Fruit fly (Drosophila melanogaster): ENCODE data around the gene AnxB9.

AnxB9 gene

dm6 chr3R:21050875-21051274 lies 14.2 kb upstream of the AnxB9 start, which contains the start of gene Jhbp15:
Jhbp15 (minus strand) TSS chr3R:21050975.
- TF ChIP-seq CG11617 (GFP tag; optimal IDR thresholded peaks at IDR 0.05) (no peak), tj (GFP tag; optimal IDR thresholded peaks at IDR 0.05) (no peak), CG14711 (tag; optimal IDR thresholded peaks at IDR 0.05) (no peak), bab1 (GFP tag; optimal IDR thresholded peaks at IDR 0.05) (no peak), ovo (GFP tag; optimal IDR thresholded peaks at IDR 0.05) (no peak), CG7101 (tag; optimal IDR thresholded peaks at IDR 0.05) (no peak), Clk (GFP tag; optimal IDR thresholded peaks at IDR 0.05) (no peak), Mnt (GFP tag; optimal IDR thresholded peaks at IDR 0.05) (no peak), Hr96 (GFP tag; optimal IDR thresholded peaks at IDR 0.05) (no peak), CG5204 (GFP tag; optimal IDR thresholded peaks at IDR 0.05) (no peak), cnc (optimal IDR thresholded peaks at IDR 0.05) (no peak), toe (GFP tag; optimal IDR thresholded peaks at IDR 0.05) (no peak), pad (GFP tag; optimal IDR thresholded peaks at IDR 0.05) (no peak), kay (GFP tag; ENCODE audit: borderline replicate concordance) (no peak), cic (GFP tag; optimal IDR thresholded peaks at IDR 0.05) (no peak)

- no peak for TF ChIP-seq CG7045 (GFP tag; optimal IDR thresholded peaks at IDR 0.05)
Measured at dm6 chr3R:21057519-21057918, 7.5 kb upstream of the AnxB9 start.

dm6 chr3R:21059486-21060356 lies 5.3 kb upstream of the AnxB9 start:
- TF ChIP-seq Clk (GFP tag; optimal IDR thresholded peaks at IDR 0.05) = no peak
- TF ChIP-seq CG12768 (GFP tag; optimal IDR thresholded peaks at IDR 0.05) = no peak
- TF ChIP-seq toe (GFP tag; optimal IDR thresholded peaks at IDR 0.05) = no peak
- no peak for TF ChIP-seq cnc (optimal IDR thresholded peaks at IDR 0.05)
- TF ChIP-seq CG33017 (tag; optimal IDR thresholded peaks at IDR 0.05) = no peak
- no peak for TF ChIP-seq kay (GFP tag; ENCODE audit: borderline replicate concordance)
- TF ChIP-seq CG7101 (tag; optimal IDR thresholded peaks at IDR 0.05) = no peak
- TF ChIP-seq Hr96 (GFP tag; optimal IDR thresholded peaks at IDR 0.05) = no peak
- no peak for TF ChIP-seq CG7045 (GFP tag; optimal IDR thresholded peaks at IDR 0.05)
- no peak for TF ChIP-seq CG14711 (tag; optimal IDR thresholded peaks at IDR 0.05)
- TF ChIP-seq Crg-1 (GFP tag; optimal IDR thresholded peaks at IDR 0.05) = no peak
- TF ChIP-seq cic (GFP tag; optimal IDR thresholded peaks at IDR 0.05) = no peak
- TF ChIP-seq CG5204 (GFP tag; optimal IDR thresholded peaks at IDR 0.05) = no peak
- TF ChIP-seq Mnt (GFP tag; optimal IDR thresholded peaks at IDR 0.05) = no peak
- no peak for TF ChIP-seq pad (GFP tag; optimal IDR thresholded peaks at IDR 0.05)

DNA sequence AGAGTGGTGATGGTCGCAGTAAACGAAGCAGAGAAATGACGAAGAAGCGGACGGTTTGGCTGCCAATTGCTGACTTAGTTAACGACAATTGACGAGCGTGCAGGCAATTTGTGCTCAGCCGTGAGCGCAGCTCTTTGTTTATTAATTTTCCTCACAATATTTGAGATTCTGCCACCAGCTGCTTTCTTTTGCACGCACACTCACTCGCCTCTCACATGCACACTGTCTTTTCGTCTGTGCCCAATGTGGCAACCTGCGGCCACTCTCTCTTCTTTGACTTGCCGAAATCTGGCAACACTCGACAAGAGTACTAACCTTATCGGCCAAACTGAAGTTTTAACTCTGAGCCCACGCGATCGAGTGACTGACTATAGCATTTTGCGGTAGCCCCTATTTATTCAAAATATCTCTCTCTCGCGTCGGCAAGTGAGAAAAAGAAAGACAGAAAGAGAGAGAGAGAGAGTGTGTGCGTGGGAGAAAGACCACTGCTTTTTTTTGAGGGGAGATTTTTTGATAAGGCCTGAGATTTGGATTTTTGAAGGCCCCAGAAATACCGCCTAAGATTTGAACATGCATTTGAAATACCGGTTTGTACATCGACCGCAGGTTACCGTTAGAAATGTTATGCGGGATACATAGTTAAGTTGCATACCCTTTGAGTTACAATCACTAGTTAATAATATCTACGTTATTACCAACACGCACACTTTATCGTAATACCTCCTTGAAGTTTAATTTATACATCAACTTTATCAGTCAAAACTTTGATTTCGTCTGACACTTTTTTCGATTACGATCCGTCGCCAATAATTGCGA lies 4.4 kb upstream of the AnxB9 start, which contains the start of gene Mvl:
Gene Mvl (minus strand): TSS at position 371 of the 816 bp plus-strand sequence.
- TF ChIP-seq Mnt (GFP tag; optimal IDR thresholded peaks at IDR 0.05) = peak; percentile 76
- no peak for TF ChIP-seq Clk (GFP tag; optimal IDR thresholded peaks at IDR 0.05)
- no peak for TF ChIP-seq cnc (optimal IDR thresholded peaks at IDR 0.05)
- no peak for TF ChIP-seq CG14711 (tag; optimal IDR thresholded peaks at IDR 0.05)
- peak; percentile 37 for TF ChIP-seq ovo (GFP tag; optimal IDR thresholded peaks at IDR 0.05)
- TF ChIP-seq bab1 (GFP tag; optimal IDR thresholded peaks at IDR 0.05) = no peak
- peak; percentile 19 for TF ChIP-seq CG12768 (GFP tag; optimal IDR thresholded peaks at IDR 0.05)
- TF ChIP-seq tj (GFP tag; optimal IDR thresholded peaks at IDR 0.05) = peak; percentile 59
- TF ChIP-seq CG11617 (GFP tag; optimal IDR thresholded peaks at IDR 0.05) = no peak
- peak; percentile 10 for TF ChIP-seq cic (GFP tag; optimal IDR thresholded peaks at IDR 0.05)
- no peak for TF ChIP-seq Crg-1 (GFP tag; optimal IDR thresholded peaks at IDR 0.05)
- TF ChIP-seq CG7101 (tag; optimal IDR thresholded peaks at IDR 0.05) = peak; percentile 11
- peak; percentile 98 for TF ChIP-seq pad (GFP tag; optimal IDR thresholded peaks at IDR 0.05)

DNA sequence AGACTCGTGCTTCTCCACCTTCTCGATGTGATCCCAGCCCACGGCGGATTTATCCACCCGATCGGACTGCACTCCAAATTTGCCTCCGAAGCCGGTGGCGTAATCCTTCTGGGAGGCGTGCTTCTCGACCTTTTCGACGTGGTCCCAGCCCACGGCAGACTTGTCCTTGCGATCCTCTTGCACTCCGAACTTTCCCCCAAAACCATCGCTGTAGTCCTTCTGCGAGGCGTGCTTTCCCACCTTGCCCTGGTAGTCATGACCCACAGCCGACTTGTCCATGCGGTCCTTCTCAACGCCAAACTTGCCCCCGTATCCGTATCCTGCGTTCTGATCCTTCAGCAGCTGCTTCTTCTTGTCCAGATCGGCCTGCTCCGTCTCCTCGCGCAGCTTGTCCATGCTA lies 1.6 kb upstream of the AnxB9 start:
- TF ChIP-seq toe (GFP tag; optimal IDR thresholded peaks at IDR 0.05) = no peak
- TF ChIP-seq CG7045 (GFP tag; optimal IDR thresholded peaks at IDR 0.05) = no peak
- no peak for TF ChIP-seq tj (GFP tag; optimal IDR thresholded peaks at IDR 0.05)
- no peak for TF ChIP-seq cnc (optimal IDR thresholded peaks at IDR 0.05)
- TF ChIP-seq ovo (GFP tag; optimal IDR thresholded peaks at IDR 0.05) = no peak
- TF ChIP-seq Clk (GFP tag; optimal IDR thresholded peaks at IDR 0.05) = no peak
- TF ChIP-seq CG12768 (GFP tag; optimal IDR thresholded peaks at IDR 0.05) = no peak
- no peak for TF ChIP-seq CG7101 (tag; optimal IDR thresholded peaks at IDR 0.05)

DNA sequence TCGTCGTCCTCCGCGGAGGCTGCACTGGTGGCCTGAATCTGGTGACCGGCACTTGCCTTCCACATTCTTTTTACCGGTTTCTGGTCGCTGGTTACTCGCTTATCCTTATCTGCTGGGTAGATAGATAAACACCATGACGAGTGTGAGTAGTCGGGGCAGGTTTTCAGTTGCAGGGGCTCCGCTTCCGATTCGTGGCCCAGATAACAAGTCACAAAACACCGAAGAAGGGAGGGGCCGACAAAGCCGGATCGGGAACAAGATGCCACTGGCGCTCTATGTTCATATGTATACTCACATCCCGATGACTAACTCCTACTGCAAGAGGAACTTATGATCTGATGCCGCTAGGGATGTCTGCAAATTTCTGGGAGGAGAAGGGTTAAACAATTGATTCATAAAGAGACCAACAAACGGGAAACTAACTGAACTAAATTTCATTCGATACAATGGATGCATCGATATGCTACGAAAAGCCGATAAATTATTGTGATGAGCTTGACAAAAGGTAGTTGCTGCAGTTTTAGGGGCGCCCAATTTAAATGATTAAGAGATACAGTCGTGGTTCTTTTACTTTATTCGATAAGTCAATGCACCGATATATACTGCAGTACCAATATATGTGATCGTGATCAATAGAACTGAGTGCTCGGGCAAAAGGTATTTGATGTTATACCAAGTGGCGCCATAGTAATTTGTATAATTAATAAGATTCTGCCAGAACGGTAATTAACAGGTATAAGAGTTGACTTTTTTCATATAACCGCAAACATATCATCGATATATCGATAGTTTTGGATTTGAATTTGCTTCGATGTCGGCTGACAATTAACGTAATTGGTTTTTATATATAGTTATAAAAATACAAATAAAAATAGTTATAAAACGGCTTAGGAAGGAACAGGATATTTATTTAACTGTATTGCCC lies 779 bp upstream of the AnxB9 start, which contains the start of gene Cortactin:
Gene Cortactin (minus strand): TSS at position 472 of the 925 bp plus-strand sequence.
- TF ChIP-seq Mnt (GFP tag; optimal IDR thresholded peaks at IDR 0.05) (no peak), Hr96 (GFP tag; optimal IDR thresholded peaks at IDR 0.05) (no peak), CG12768 (GFP tag; optimal IDR thresholded peaks at IDR 0.05) (no peak), CG7045 (GFP tag; optimal IDR thresholded peaks at IDR 0.05) (no peak), bab1 (GFP tag; optimal IDR thresholded peaks at IDR 0.05) (no peak), cic (GFP tag; optimal IDR thresholded peaks at IDR 0.05) (peak; percentile 3), Clk (GFP tag; optimal IDR thresholded peaks at IDR 0.05) (no peak), CG33017 (tag; optimal IDR thresholded peaks at IDR 0.05) (no peak), CG1620 (GFP tag; optimal IDR thresholded peaks at IDR 0.05) (peak; percentile 15), CG11617 (GFP tag; optimal IDR thresholded peaks at IDR 0.05) (no peak), cnc (optimal IDR thresholded peaks at IDR 0.05) (no peak), CG7101 (tag; optimal IDR thresholded peaks at IDR 0.05) (no peak), kay (GFP tag; ENCODE audit: borderline replicate concordance) (peak; percentile 73), toe (GFP tag; optimal IDR thresholded peaks at IDR 0.05) (no peak), pad (GFP tag; optimal IDR thresholded peaks at IDR 0.05) (peak; percentile 88), CG14711 (tag; optimal IDR thresholded peaks at IDR 0.05) (no peak)

All from whole organism, adult.